Fruit fly (Drosophila melanogaster) whole organism, embryonic: ENCODE results near the gene CG4297.

Source experiments
- Aef1 ChIP-seq: fragments of 200-800 bp; sonication (Bioruptor generic); IDR thresholded peaks from 3 replicates; pipeline ENCODE4 v1.3.6; 2022; ENCODE audit warnings: missing biosample characterization, missing genetic modification characterization
- Atf-2 ChIP-seq: fragments of 200-800 bp; sonication (Bioruptor generic); optimal IDR thresholded peaks from 2 replicates; lab custom pipeline; 2016; ENCODE audit warnings: missing biosample characterization, missing genetic modification characterization
- Awh ChIP-seq: fragments of 200-800 bp; sonication (Bioruptor generic); IDR thresholded peaks from 2 replicates; pipeline ENCODE4, ENCODE4 v1.3.6; 2022; ENCODE audit warnings: missing biosample characterization, missing genetic modification characterization
- B-H2 ChIP-seq: fragments of 200-800 bp; sonication (Bioruptor generic); optimal IDR thresholded peaks from 2 replicates; lab custom pipeline; 2018; ENCODE audit warnings: missing biosample characterization, mild to moderate bottlenecking, missing genetic modification characterization
- Bdp1 ChIP-seq: fragments of 200-800 bp; sonication (Bioruptor generic); optimal IDR thresholded peaks from 3 replicates; lab custom pipeline; 2016; ENCODE audit warnings: missing biosample characterization, missing genetic modification characterization
- CG11696 ChIP-seq: fragments of 200-800 bp; sonication (Bioruptor generic); IDR thresholded peaks from 2 replicates; pipeline ENCODE4 v1.3.6; 2022; ENCODE audit warnings: missing biosample characterization, missing genetic modification characterization
- CG14014 ChIP-seq: fragments of 200-800 bp; sonication (Bioruptor generic); IDR thresholded peaks from 2 replicates; pipeline ENCODE4 v1.3.6; 2022; ENCODE audit warnings: missing biosample characterization, missing genetic modification characterization
- CG14860 ChIP-seq: fragments of 200-800 bp; sonication (Bioruptor generic); IDR thresholded peaks from 3 replicates; pipeline ENCODE4 v1.3.6; 2022; ENCODE audit warnings: missing biosample characterization, missing genetic modification characterization; ENCODE audit not compliant: partially characterized antibody
- CG15514 ChIP-seq: fragments of 200-800 bp; sonication (Bioruptor generic); optimal IDR thresholded peaks from 3 replicates; lab custom pipeline; 2017; ENCODE audit warnings: missing biosample characterization, missing genetic modification characterization, mild to moderate bottlenecking, moderate library complexity, missing genetic modification reagents
- CG15601 ChIP-seq: fragments of 200-800 bp; sonication (Bioruptor generic); optimal IDR thresholded peaks from 3 replicates; lab custom pipeline; 2019; ENCODE audit warnings: missing biosample characterization, mild to moderate bottlenecking, missing genetic modification characterization, moderate library complexity
- CG17385 ChIP-seq: fragments of 200-800 bp; sonication (Bioruptor generic); optimal IDR thresholded peaks from 3 replicates; lab custom pipeline; 2018; ENCODE audit warnings: missing biosample characterization, mild to moderate bottlenecking, missing genetic modification characterization
- CG32772 ChIP-seq: fragments of 200-800 bp; sonication (Bioruptor generic); IDR thresholded peaks from 2 replicates; pipeline ENCODE4 v1.3.6; 2022; ENCODE audit warnings: missing biosample characterization, missing genetic modification characterization
- CG4360 ChIP-seq: fragments of 200-800 bp; sonication (Bioruptor generic); IDR thresholded peaks from 2 replicates; pipeline ENCODE4 v1.3.6; 2022; ENCODE audit warnings: missing biosample characterization, missing genetic modification characterization
- CG6683 ChIP-seq: fragments of 200-800 bp; sonication (Bioruptor generic); optimal IDR thresholded peaks from 2 replicates; lab custom pipeline; 2017; ENCODE audit warnings: missing biosample characterization, mild to moderate bottlenecking, missing genetic modification characterization, missing genetic modification reagents
- CG9932 ChIP-seq: fragments of 200-800 bp; sonication (Bioruptor generic); IDR thresholded peaks from 2 replicates; pipeline ENCODE4 v1.3.6; 2022; ENCODE audit warnings: missing biosample characterization, missing genetic modification characterization
- Dfd ChIP-seq, 2 experiments: fragments of >200 bp; optimal IDR thresholded peaks; 2 replicates each; lab custom pipeline; 2017; ENCODE audit warnings: missing biosample characterization in 2 of 2, missing genetic modification characterization in 2 of 2
- Drgx ChIP-seq: fragments of 200-800 bp; sonication (Bioruptor generic); IDR thresholded peaks from 2 replicates; pipeline ENCODE4 v1.3.6; 2022; ENCODE audit warnings: missing biosample characterization, missing genetic modification characterization
- ERR ChIP-seq: fragments of 200-800 bp; sonication (Bioruptor generic); optimal IDR thresholded peaks from 2 replicates; lab custom pipeline; 2016; ENCODE audit warnings: missing biosample characterization, missing genetic modification characterization
- Ets65A ChIP-seq: fragments of 200-800 bp; sonication (Bioruptor generic); peaks from one replicate; lab custom pipeline; 2016; ENCODE audit warnings: missing biosample characterization, missing genetic modification characterization
- Fer1 ChIP-seq: fragments of 200-800 bp; sonication (Bioruptor generic); optimal IDR thresholded peaks from 2 replicates; lab custom pipeline; 2017; ENCODE audit warnings: missing biosample characterization, mild to moderate bottlenecking, missing genetic modification characterization
- Fer2 ChIP-seq: fragments of 200-800 bp; sonication (Bioruptor generic); optimal IDR thresholded peaks from 2 replicates; lab custom pipeline; 2018; ENCODE audit warnings: missing biosample characterization, mild to moderate bottlenecking, missing genetic modification characterization, moderate library complexity
- GATAe ChIP-seq: fragments of 200-800 bp; sonication (Bioruptor generic); conservative IDR thresholded peaks from 2 replicates; pipeline ENCODE4 v1.3.6; 2022; ENCODE audit warnings: missing biosample characterization, missing genetic modification characterization
- Mad ChIP-seq: fragments of 200-800 bp; sonication (Bioruptor generic); optimal IDR thresholded peaks from 2 replicates; lab custom pipeline; 2016; ENCODE audit warnings: missing biosample characterization, missing genetic modification characterization
- Max ChIP-seq: fragments of 200-800 bp; sonication (Bioruptor generic); optimal IDR thresholded peaks from 2 replicates; lab custom pipeline; 2016; ENCODE audit warnings: missing biosample characterization, mild to moderate bottlenecking, missing genetic modification characterization
- Med ChIP-seq: fragments of 200-800 bp; sonication (Bioruptor generic); peaks from one replicate; lab custom pipeline; 2016; ENCODE audit warnings: missing biosample characterization, missing genetic modification characterization, mild to moderate bottlenecking, inconsistent platforms, moderate library complexity
- Sin3A ChIP-seq: fragments of >200 bp; optimal IDR thresholded peaks from 2 replicates; lab custom pipeline; 2018
- Spps ChIP-seq: fragments of 200-800 bp; sonication (Bioruptor generic); optimal IDR thresholded peaks from 2 replicates; lab custom pipeline; 2018; ENCODE audit warnings: missing biosample characterization, mild to moderate bottlenecking, missing genetic modification characterization
- Ssrp ChIP-seq: fragments of 200-800 bp; sonication (Bioruptor generic); optimal IDR thresholded peaks from 2 replicates; lab custom pipeline; 2018; ENCODE audit warnings: missing biosample characterization, mild to moderate bottlenecking, missing genetic modification characterization, moderate library complexity
- Tbp ChIP-seq: fragments of >200 bp; optimal IDR thresholded peaks from 2 replicates; lab custom pipeline; 2018; ENCODE audit warnings: missing biosample characterization, missing genetic modification characterization
- Trl ChIP-seq, 3 experiments: fragments of >200 bp in 2 of 3; fragments of 200-800 bp in 1 of 3; sonication (Bioruptor generic) in 1 of 3; optimal IDR thresholded peaks; 2 replicates in 1 of 3; 3 replicates in 2 of 3; lab custom pipeline; 2016 to 2017; ENCODE audit warnings: missing biosample characterization in 1 of 3, missing genetic modification characterization in 1 of 3
- YL-1 ChIP-seq: fragments of 200-800 bp; sonication (Bioruptor generic); optimal IDR thresholded peaks from 3 replicates; lab custom pipeline; 2017; ENCODE audit warnings: missing biosample characterization, mild to moderate bottlenecking, missing genetic modification characterization
- abd-A ChIP-seq: fragments of 200-800 bp; sonication (Bioruptor generic); optimal IDR thresholded peaks from 3 replicates; lab custom pipeline; 2019; ENCODE audit warnings: missing biosample characterization, mild to moderate bottlenecking, missing genetic modification characterization, moderate library complexity
- croc ChIP-seq: fragments of 200-800 bp; sonication (Bioruptor generic); conservative IDR thresholded peaks from 3 replicates; pipeline ENCODE4 v1.3.6; 2022; ENCODE audit warnings: missing biosample characterization, missing genetic modification characterization
- cwo ChIP-seq: fragments of 200-800 bp; sonication (Bioruptor generic); optimal IDR thresholded peaks from 3 replicates; lab custom pipeline; 2017; ENCODE audit warnings: missing biosample characterization, missing genetic modification characterization, mild to moderate bottlenecking, moderate library complexity, missing genetic modification reagents
- fd102C ChIP-seq: fragments of 200-800 bp; sonication (Bioruptor generic); optimal IDR thresholded peaks from 2 replicates; lab custom pipeline; 2018; ENCODE audit warnings: missing biosample characterization, mild to moderate bottlenecking, missing genetic modification characterization, moderate library complexity
- fd96Cb ChIP-seq: fragments of 200-800 bp; sonication (Bioruptor generic); optimal IDR thresholded peaks from 2 replicates; lab custom pipeline; 2018; ENCODE audit warnings: missing biosample characterization, mild to moderate bottlenecking, missing genetic modification characterization, moderate library complexity
- fru ChIP-seq: fragments of >200 bp; optimal IDR thresholded peaks from 2 replicates; lab custom pipeline; 2017
- grn ChIP-seq: fragments of 200-800 bp; sonication (Bioruptor generic); optimal IDR thresholded peaks from 3 replicates; lab custom pipeline; 2017; ENCODE audit warnings: missing biosample characterization, missing genetic modification characterization
- gsb ChIP-seq: fragments of 200-800 bp; sonication (Bioruptor generic); IDR thresholded peaks from 2 replicates; pipeline ENCODE4 v1.3.6; 2022; ENCODE audit warnings: missing biosample characterization, missing genetic modification characterization
- gsb-n ChIP-seq: fragments of 200-800 bp; sonication (Bioruptor generic); optimal IDR thresholded peaks from 3 replicates; lab custom pipeline; 2018; ENCODE audit warnings: missing biosample characterization, mild to moderate bottlenecking, missing genetic modification characterization
- hkb ChIP-seq, 2 experiments: fragments of 200-800 bp in 1 of 2; fragments of >200 bp in 1 of 2; sonication (Bioruptor generic) in 1 of 2; IDR thresholded peaks in 1 of 2; optimal IDR thresholded peaks in 1 of 2; 2 replicates each; pipeline versions ENCODE4 v1.3.6 to Lab custom; 2017 to 2022; ENCODE audit warnings: missing biosample characterization in 1 of 2, missing genetic modification characterization in 1 of 2
- maf-S ChIP-seq: fragments of 200-800 bp; sonication (Bioruptor generic); optimal IDR thresholded peaks from 2 replicates; lab custom pipeline; 2016; ENCODE audit warnings: missing biosample characterization, missing genetic modification characterization
- mirr ChIP-seq: fragments of 200-800 bp; sonication (Bioruptor generic); optimal IDR thresholded peaks from 3 replicates; lab custom pipeline; 2018; ENCODE audit warnings: missing biosample characterization, mild to moderate bottlenecking, missing genetic modification characterization
- nerfin-2 ChIP-seq: fragments of 200-800 bp; sonication (Bioruptor generic); IDR thresholded peaks from 2 replicates; pipeline ENCODE4 v1.3.6; 2022; ENCODE audit warnings: missing biosample characterization, missing genetic modification characterization; ENCODE audit not compliant: partially characterized antibody
- pb ChIP-seq: fragments of 200-800 bp; sonication (Bioruptor generic); optimal IDR thresholded peaks from 3 replicates; lab custom pipeline; 2016; ENCODE audit warnings: missing biosample characterization, missing genetic modification characterization
- pnt ChIP-seq: fragments of 200-800 bp; sonication (Bioruptor generic); optimal IDR thresholded peaks from 3 replicates; lab custom pipeline; 2016; ENCODE audit warnings: missing biosample characterization, missing genetic modification characterization
- tio ChIP-seq: fragments of 200-800 bp; sonication (Bioruptor generic); optimal IDR thresholded peaks from 2 replicates; lab custom pipeline; 2017; ENCODE audit warnings: missing biosample characterization, missing genetic modification characterization, inconsistent platforms
- trem ChIP-seq: fragments of 200-800 bp; optimal IDR thresholded peaks from 3 replicates; lab custom pipeline; 2019; ENCODE audit warnings: missing biosample characterization, mild to moderate bottlenecking, missing genetic modification characterization, moderate library complexity
- trh ChIP-seq: fragments of 200-800 bp; sonication (Bioruptor generic); optimal IDR thresholded peaks from 2 replicates; lab custom pipeline; 2016; ENCODE audit warnings: missing biosample characterization, missing genetic modification characterization
- zfh1 ChIP-seq: fragments of 200-800 bp; sonication (Bioruptor generic); IDR thresholded peaks from 3 replicates; pipeline ENCODE4 v1.3.6; 2022; ENCODE audit warnings: missing biosample characterization, missing genetic modification characterization

Gene CG4297

dm6 chr2L:487719-488547 lies 15.9 kb upstream of the CG4297 start (continued):
- peak; percentile 34; the same call in 1 of the 3 replicates for TF ChIP-seq Aef1 (GFP tag; lab: Robert Waterston, UW)
- TF ChIP-seq grn = no peak
- TF ChIP-seq cwo = no peak
- no peak for TF ChIP-seq Awh (GFP tag; lab: Robert Waterston, UW)
- TF ChIP-seq Atf-2 (GFP tag; lab: Kevin White, UChicago) = peak; percentile 31
- TF ChIP-seq CG32772 = no peak
- TF ChIP-seq Med = peak; percentile 80
- no peak for TF ChIP-seq mirr (GFP tag; lab: Kevin White, UChicago)
- no peak for TF ChIP-seq Sin3A (lab: Kevin White, UChicago)
- peak; percentile 12 for TF ChIP-seq CG15514
- no peak for TF ChIP-seq Tbp (GFP tag; lab: Kevin White, UChicago)
- TF ChIP-seq Ssrp = no peak
- no peak for TF ChIP-seq Fer1 (GFP tag; lab: Kevin White, UChicago)
- TF ChIP-seq tio (GFP tag; lab: Kevin White, UChicago) = peak; percentile 44
- no peak for TF ChIP-seq croc (GFP tag; lab: Robert Waterston, UW)
- no peak for TF ChIP-seq maf-S (GFP tag; lab: Kevin White, UChicago)
- no peak for TF ChIP-seq Fer2 (tag; lab: Kevin White, UChicago)
- no peak for TF ChIP-seq CG14014 (GFP tag; lab: Robert Waterston, UW)
- no peak for TF ChIP-seq Bdp1
- no peak for TF ChIP-seq GATAe (GFP tag; lab: Robert Waterston, UW)
- peak; percentile 38 for TF ChIP-seq ERR (GFP tag; lab: Kevin White, UChicago)
- no peak for TF ChIP-seq abd-A
- TF ChIP-seq Trl (optimal IDR thresholded peaks at IDR 0.05; lab: Kevin White, UChicago) = peak; percentile 28 to 55
- no peak for TF ChIP-seq Trl (GFP tag; optimal IDR thresholded peaks at IDR 0.05; lab: Kevin White, UChicago)
- TF ChIP-seq fd96Cb (tag; lab: Kevin White, UChicago) = peak; percentile 17
- no peak for TF ChIP-seq gsb
- no peak for TF ChIP-seq pnt
- TF ChIP-seq Dfd (GFP tag; optimal IDR thresholded peaks at IDR 0.05; lab: Kevin White, UChicago) = no peak
- no peak for TF ChIP-seq Spps (tag; lab: Kevin White, UChicago)
- TF ChIP-seq zfh1 (GFP tag; lab: Robert Waterston, UW) = no peak
- no peak for TF ChIP-seq CG6683 (GFP tag; lab: Kevin White, UChicago)
- TF ChIP-seq fd102C (GFP tag; lab: Kevin White, UChicago) = no peak
- TF ChIP-seq CG11696 = no peak
- no peak for TF ChIP-seq CG9932 (GFP tag; lab: Robert Waterston, UW)
- TF ChIP-seq Ets65A (GFP tag; lab: Kevin White, UChicago) = peak; percentile 54
- TF ChIP-seq CG15601 = no peak
- TF ChIP-seq pb (GFP tag; lab: Kevin White, UChicago) = no peak
- no peak for TF ChIP-seq hkb (optimal IDR thresholded peaks at IDR 0.05; lab: Kevin White, UChicago)
- TF ChIP-seq hkb (GFP tag; IDR thresholded peaks at IDR 0.05; lab: Robert Waterston, UW) = peak; percentile 24; the same call in 1 of the 2 replicates
- no peak for TF ChIP-seq trem (tag; lab: Kevin White, UChicago)
- TF ChIP-seq YL-1 (GFP tag; lab: Kevin White, UChicago) = no peak
- no peak for TF ChIP-seq Max (GFP tag; lab: Kevin White, UChicago)
- no peak for TF ChIP-seq CG14860 (GFP tag; lab: Robert Waterston, UW)
- TF ChIP-seq CG17385 (GFP tag; lab: Kevin White, UChicago) = peak; percentile 51
- TF ChIP-seq B-H2 (GFP tag; lab: Kevin White, UChicago) = no peak
- no peak for TF ChIP-seq trh (GFP tag; lab: Kevin White, UChicago)
- no peak for TF ChIP-seq gsb-n (tag; lab: Kevin White, UChicago)
- peak; percentile 50; the same call in 1 of the 2 replicates for TF ChIP-seq Drgx
- no peak for TF ChIP-seq CG4360 (GFP tag; lab: Robert Waterston, UW)
- TF ChIP-seq nerfin-2 = no peak
- no peak for TF ChIP-seq Mad (GFP tag; lab: Kevin White, UChicago)
- TF ChIP-seq fru = no peak
